Worm (Caenorhabditis elegans) whole organism, young adult: ENCODE results near the gene ahsa-1.
"Not testable (repeated sequence)": the region's sequence is repeated elsewhere in the genome, so short reads cannot be mapped to it uniquely, and the experiment has no call there.

Source experiments
- F49E8.2 ChIP-seq: sonication (generic microtip); optimal IDR thresholded peaks from 3 replicates; lab custom pipeline; 2017; ENCODE audit warnings: missing genetic modification characterization, mild to moderate bottlenecking, missing compliant biosample characterization, antibody characterized with exemption, moderate library complexity; ENCODE audit not compliant: insufficient read depth
- nfya-1 ChIP-seq: sonication (generic microtip); optimal IDR thresholded peaks from 2 replicates; lab custom pipeline; 2017; ENCODE audit warnings: antibody characterized with exemption, missing compliant biosample characterization, missing genetic modification characterization, borderline replicate concordance; ENCODE audit not compliant: insufficient read depth
- nfyb-1 ChIP-seq: fragments of 200-800 bp; sonication (Bioruptor generic); IDR thresholded peaks from 2 replicates; pipeline ENCODE4 v1.3.6; 2022; ENCODE audit warnings: missing genetic modification reagents, missing genetic modification characterization, missing compliant biosample characterization
- pha-4 ChIP-seq: fragments of 150-350 bp; sonication (generic microtip); optimal IDR thresholded peaks from 2 replicates; lab custom pipeline; 2014; ENCODE audit warnings: missing biosample characterization, missing genetic modification reagents, missing genetic modification characterization
- snpc-4 ChIP-seq, 5 experiments: fragments of 150-350 bp in 1 of 5; sonication (generic microtip) in 4 of 5; optimal IDR thresholded peaks; 2 replicates each; lab custom pipeline; 2014 to 2018; ENCODE audit warnings: missing genetic modification characterization in 5 of 5, missing biosample characterization in 3 of 5, antibody characterized with exemption in 2 of 5, mild to moderate bottlenecking in 2 of 5, missing compliant biosample characterization in 2 of 5, missing genotype in 2 of 5, moderate library complexity in 2 of 5, missing genetic modification reagents in 1 of 5

- TF ChIP-seq nfya-1; pha-4 (tag; lab: Kevin White, UChicago); nfyb-1 (GFP tag; lab: Robert Waterston, UW); snpc-4 (GFP tag; optimal IDR thresholded peaks at IDR 0.05; lab: Kevin White, UChicago); snpc-4 (tag; optimal IDR thresholded peaks at IDR 0.05; lab: Kevin White, UChicago); F49E8.2: not testable (repeated sequence)
Observed at ce11 chrV:15125162-15125561, 40.0 kb upstream of the ahsa-1 start, which contains the start of gene ugt-30.
